Fruit fly (Drosophila melanogaster): ENCODE data around the gene bru3.

- TF ChIP-seq CG2116 (GFP tag; optimal IDR thresholded peaks at IDR 0.05) (no peak), zfh2 (GFP tag; optimal IDR thresholded peaks at IDR 0.05) (no peak), CG17361 (GFP tag; IDR thresholded peaks at IDR 0.05) (no peak), CG18262 (tag; optimal IDR thresholded peaks at IDR 0.05) (no peak), Camta (GFP tag; optimal IDR thresholded peaks at IDR 0.05) (no peak), Dip3 (GFP tag; optimal IDR thresholded peaks at IDR 0.05) (no peak), CG8388 (GFP tag; optimal IDR thresholded peaks at IDR 0.05) (no peak), fd96Cb (tag; optimal IDR thresholded peaks at IDR 0.05) (no peak), CG3847 (GFP tag; IDR thresholded peaks at IDR 0.05) (no peak)
Measured at dm6 chr3L:13519555-13520284, 283.5 kb downstream of the bru3 start, which contains the start of gene CG10710.

Measured in whole organism, embryonic.